Worm (Caenorhabditis elegans): Measurements from ENCODE around the gene K12B6.4.

The K12B6.4 gene

DNA sequence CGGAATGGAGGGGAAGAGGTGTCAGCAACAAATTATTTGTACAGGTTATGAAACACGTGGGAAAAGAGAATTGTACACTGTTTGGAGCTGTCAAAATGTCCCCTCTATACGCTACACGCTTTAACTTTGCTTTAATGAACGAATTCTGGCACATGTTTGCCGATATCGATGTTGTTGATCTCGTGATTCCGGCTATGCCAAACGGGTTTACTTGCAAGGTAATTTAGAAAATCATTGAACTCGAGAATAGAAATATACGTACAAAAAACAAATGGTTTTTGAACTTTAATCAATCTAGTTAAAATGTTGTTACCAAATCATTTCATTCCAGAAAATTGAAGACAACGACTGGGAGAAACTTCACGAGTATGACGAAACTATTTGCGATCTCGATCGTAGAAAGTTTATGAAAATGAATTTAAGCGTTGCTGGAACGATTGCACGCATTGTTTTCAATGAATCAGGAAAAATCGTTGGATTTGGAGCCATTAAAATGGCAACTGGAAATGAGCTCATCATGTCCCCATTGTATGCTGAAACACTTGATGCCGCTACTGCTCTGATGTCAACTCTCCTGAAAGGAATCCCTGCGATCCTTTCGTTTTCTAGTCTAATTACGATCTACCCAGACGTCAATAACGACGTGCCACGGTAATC is 3.8 kb downstream of the K12B6.4 start:
- TF ChIP-seq ama-1 (optimal IDR thresholded peaks at IDR 0.05) (no peak), eyg-1 (tag; optimal IDR thresholded peaks at IDR 0.05) (no peak), T23F11.4 (GFP tag; optimal IDR thresholded peaks at IDR 0.05) (no peak), ztf-16 (tag; optimal IDR thresholded peaks at IDR 0.05) (no peak), ceh-22 (tag; optimal IDR thresholded peaks at IDR 0.05) (no peak), ceh-31 (tag; optimal IDR thresholded peaks at IDR 0.05) (no peak), ceh-34 (tag; optimal IDR thresholded peaks at IDR 0.05) (no peak), ceh-48 (tag; optimal IDR thresholded peaks at IDR 0.05) (no peak), tbx-2 (tag; optimal IDR thresholded peaks at IDR 0.05) (no peak), K02D7.2 (tag; optimal IDR thresholded peaks at IDR 0.05) (no peak), tbx-7 (tag; optimal IDR thresholded peaks at IDR 0.05) (no peak), hlh-13 (GFP tag; optimal IDR thresholded peaks at IDR 0.05) (no peak), ceh-2 (tag; optimal IDR thresholded peaks at IDR 0.05) (no peak), nfya-1 (tag; optimal IDR thresholded peaks at IDR 0.05) (no peak), C08G9.2 (tag; optimal IDR thresholded peaks at IDR 0.05) (no peak), sox-4 (tag; optimal IDR thresholded peaks at IDR 0.05) (no peak), syd-9 (tag; optimal IDR thresholded peaks at IDR 0.05) (no peak), dmd-4 (tag; optimal IDR thresholded peaks at IDR 0.05; ENCODE audit: borderline replicate concordance) (no peak), fkh-6 (tag; optimal IDR thresholded peaks at IDR 0.05) (no peak)

- TF ChIP-seq lin-11 (tag; optimal IDR thresholded peaks at IDR 0.05) (no peak), elt-2 (tag; optimal IDR thresholded peaks at IDR 0.05) (peak; percentile 21)
Observed at ce11 chrV:6276205-6276604, 4.9 kb downstream of the K12B6.4 start, which contains the start of gene F31F7.1. TSS of gene F31F7.1 (plus strand) at chrV:6276439.

ce11 chrV:6275209-6275608 is 5.9 kb downstream of the K12B6.4 start:
- TF ChIP-seq sox-2 (GFP tag; IDR thresholded peaks at IDR 0.05) = no peak
- peak; percentile 39 for TF ChIP-seq elt-2 (tag; optimal IDR thresholded peaks at IDR 0.05)

DNA sequence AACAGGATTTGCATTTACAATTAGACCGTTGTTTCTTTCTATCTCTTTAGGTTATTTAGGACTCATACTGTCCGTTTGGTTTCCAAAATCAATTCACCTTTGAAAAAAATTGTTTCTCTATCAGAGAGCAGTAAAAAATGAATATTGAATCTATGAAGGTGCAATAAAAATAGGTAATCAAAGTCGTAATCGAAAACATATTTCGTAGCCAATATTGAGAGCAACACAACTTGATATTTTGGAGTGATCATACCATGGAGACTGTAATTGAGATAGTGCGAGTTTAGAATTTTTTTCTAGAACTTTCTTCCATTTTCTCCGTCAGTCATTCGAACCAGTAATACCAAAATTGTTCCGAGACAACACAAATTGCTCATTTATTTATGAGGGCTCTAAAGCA is 10.5 kb downstream of the K12B6.4 start, which contains the start of gene F31F7.2:
TSS of gene F31F7.2 (plus strand) at position 301 of the 400 bp plus-strand sequence.
- TF ChIP-seq ttx-3 (tag; optimal IDR thresholded peaks at IDR 0.05) (no peak), pqm-1 (tag; optimal IDR thresholded peaks at IDR 0.05) (no peak), hlh-6 (tag; optimal IDR thresholded peaks at IDR 0.05) (no peak), ref-2 (tag; optimal IDR thresholded peaks at IDR 0.05) (no peak), unc-86 (tag; optimal IDR thresholded peaks at IDR 0.05) (no peak), ceh-34 (tag; optimal IDR thresholded peaks at IDR 0.05) (no peak), fkh-6 (tag; optimal IDR thresholded peaks at IDR 0.05) (no peak), hlh-8 (tag; optimal IDR thresholded peaks at IDR 0.05) (no peak), ceh-24 (tag; optimal IDR thresholded peaks at IDR 0.05) (no peak), ceh-2 (tag; optimal IDR thresholded peaks at IDR 0.05) (no peak)

DNA sequence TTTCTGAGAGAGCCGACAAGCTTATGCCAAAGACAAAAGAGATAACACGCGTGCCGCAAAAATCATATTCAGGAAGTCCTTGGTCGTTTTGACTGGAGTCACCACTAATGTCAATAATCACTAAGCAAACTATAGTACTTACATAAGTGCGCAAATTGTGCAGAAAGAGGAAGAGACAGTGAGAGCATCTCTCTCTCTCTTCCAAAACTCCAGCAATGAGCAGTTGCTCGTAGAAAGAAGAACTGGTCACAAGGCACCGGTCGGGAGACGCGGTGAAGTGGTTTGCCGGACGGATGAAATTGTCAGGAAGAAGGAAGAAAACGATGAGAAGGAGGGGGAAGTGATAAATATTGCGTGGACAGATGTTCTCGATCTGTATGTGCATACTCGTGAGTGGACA is 11.0 kb downstream of the K12B6.4 start:
- TF ChIP-seq ets-4 (tag; optimal IDR thresholded peaks at IDR 0.05) (peak; percentile 12), ceh-34 (tag; optimal IDR thresholded peaks at IDR 0.05) (peak; percentile 32), hlh-8 (tag; optimal IDR thresholded peaks at IDR 0.05) (peak; percentile 15), tbx-2 (tag; optimal IDR thresholded peaks at IDR 0.05) (peak; percentile 48), dmd-4 (tag; optimal IDR thresholded peaks at IDR 0.05; ENCODE audit: borderline replicate concordance) (no peak), hlh-30 (tag; optimal IDR thresholded peaks at IDR 0.05; ENCODE audit: insufficient read depth) (peak; percentile 54), ceh-31 (tag; optimal IDR thresholded peaks at IDR 0.05) (peak; percentile 6), nhr-11 (tag; optimal IDR thresholded peaks at IDR 0.05) (no peak), pha-2 (tag; optimal IDR thresholded peaks at IDR 0.05) (peak; percentile 31), pros-1 (tag; optimal IDR thresholded peaks at IDR 0.05) (no peak), unc-3 (GFP tag; conservative IDR thresholded peaks at IDR 0.05) (0 out of 2 replicates have a peak, but pooled peaks have one; percentile 11), unc-3 (tag; optimal IDR thresholded peaks at IDR 0.05) (no peak), ceh-19 (GFP tag; optimal IDR thresholded peaks at IDR 0.05) (no peak)
